Worm (Caenorhabditis elegans) whole organism, L2 larva: ENCODE data around the gene rpl-7A.

Experiments used
- C34F6.9 ChIP-seq: fragments of 150-350 bp; optimal IDR thresholded peaks from 2 replicates; lab custom pipeline; 2014; ENCODE audit warnings: missing biosample characterization, missing genetic modification characterization
- R02D3.7 ChIP-seq: fragments of 150-350 bp; optimal IDR thresholded peaks from 2 replicates; lab custom pipeline; 2014; ENCODE audit warnings: missing biosample characterization, missing genetic modification characterization
- Y55F3AM.14 ChIP-seq: fragments of 200-800 bp; sonication (Bioruptor generic); optimal IDR thresholded peaks from 2 replicates; lab custom pipeline; 2018; ENCODE audit warnings: mild to moderate bottlenecking, missing genetic modification characterization, missing compliant biosample characterization
- ZK546.5 ChIP-seq: sonication (generic microtip); optimal IDR thresholded peaks from 2 replicates; lab custom pipeline; 2017; ENCODE audit warnings: missing biosample characterization, missing genetic modification characterization
- alr-1 ChIP-seq: fragments of 150-350 bp; optimal IDR thresholded peaks from 2 replicates; lab custom pipeline; 2014; ENCODE audit warnings: missing biosample characterization, missing genetic modification characterization
- aly-2 ChIP-seq: fragments of 150-350 bp; optimal IDR thresholded peaks from 2 replicates; lab custom pipeline; 2014; ENCODE audit warnings: missing biosample characterization, missing genetic modification characterization
- ama-1 ChIP-seq: fragments of 150-350 bp; optimal IDR thresholded peaks from 2 replicates; lab custom pipeline; 2018; ENCODE audit warnings: inconsistent platforms
- blmp-1 ChIP-seq: sonication (generic microtip); optimal IDR thresholded peaks from 2 replicates; lab custom pipeline; 2017; ENCODE audit warnings: missing genetic modification characterization, mild to moderate bottlenecking, missing compliant biosample characterization, antibody characterized with exemption, moderate library complexity; ENCODE audit not compliant: insufficient read depth
- ceh-82 ChIP-seq: fragments of 150-350 bp; optimal IDR thresholded peaks from 2 replicates; lab custom pipeline; 2014; ENCODE audit warnings: missing biosample characterization, missing genetic modification characterization
- dmd-4 ChIP-seq: sonication (generic microtip); optimal IDR thresholded peaks from 2 replicates; lab custom pipeline; 2017; ENCODE audit warnings: missing biosample characterization, missing genetic modification characterization
- egl-27 ChIP-seq: sonication (generic microtip); optimal IDR thresholded peaks from 3 replicates; lab custom pipeline; 2017; ENCODE audit warnings: missing biosample characterization, missing genetic modification reagents, missing genetic modification characterization
- elt-1 ChIP-seq: fragments of 150-350 bp; optimal IDR thresholded peaks from 2 replicates; lab custom pipeline; 2014; ENCODE audit warnings: missing biosample characterization, missing genetic modification characterization
- elt-3 ChIP-seq: sonication (generic microtip); optimal IDR thresholded peaks from 2 replicates; lab custom pipeline; 2017; ENCODE audit warnings: missing biosample characterization, missing genetic modification characterization
- fos-1 ChIP-seq: fragments of 150-350 bp; optimal IDR thresholded peaks from 2 replicates; lab custom pipeline; 2014; ENCODE audit warnings: missing biosample characterization, missing genetic modification characterization
- gmeb-1 ChIP-seq: fragments of 150-350 bp; optimal IDR thresholded peaks from 2 replicates; lab custom pipeline; 2014; ENCODE audit warnings: missing biosample characterization, missing genetic modification characterization
- lin-11 ChIP-seq: fragments of 150-350 bp; sonication (generic microtip); optimal IDR thresholded peaks from 2 replicates; lab custom pipeline; 2014; ENCODE audit warnings: missing biosample characterization, missing genetic modification characterization, inconsistent platforms, mixed read lengths
- lin-39 ChIP-seq: fragments of 150-350 bp; optimal IDR thresholded peaks from 2 replicates; lab custom pipeline; 2014; ENCODE audit warnings: missing biosample characterization, missing genetic modification reagents, missing genetic modification characterization
- lsy-2 ChIP-seq, 2 experiments: fragments of 150-350 bp in 1 of 2; sonication (generic microtip) in 1 of 2; optimal IDR thresholded peaks; 2 replicates each; lab custom pipeline; 2014 to 2017; ENCODE audit warnings: missing biosample characterization in 2 of 2, missing genetic modification characterization in 2 of 2
- mbf-1 ChIP-seq: sonication (generic microtip); optimal IDR thresholded peaks from 2 replicates; lab custom pipeline; 2017; ENCODE audit warnings: missing biosample characterization, missing genetic modification characterization
- mdl-1 ChIP-seq, 2 experiments: fragments of 150-350 bp in 1 of 2; sonication (generic microtip) in 1 of 2; optimal IDR thresholded peaks; 2 replicates each; lab custom pipeline; 2017; ENCODE audit warnings: missing biosample characterization in 2 of 2, missing genetic modification characterization in 2 of 2
- nhr-10 ChIP-seq: sonication (generic microtip); optimal IDR thresholded peaks from 2 replicates; lab custom pipeline; 2017; ENCODE audit warnings: missing biosample characterization, missing genetic modification characterization
- nhr-129 ChIP-seq: fragments of 150-350 bp; optimal IDR thresholded peaks from 2 replicates; lab custom pipeline; 2014; ENCODE audit warnings: missing biosample characterization, missing genetic modification characterization
- nhr-21 ChIP-seq: fragments of 150-350 bp; optimal IDR thresholded peaks from 2 replicates; lab custom pipeline; 2014; ENCODE audit warnings: missing biosample characterization, missing genetic modification characterization
- nhr-25 ChIP-seq: fragments of 150-350 bp; sonication (generic microtip); optimal IDR thresholded peaks from 3 replicates; lab custom pipeline; 2014; ENCODE audit warnings: missing biosample characterization, missing genetic modification characterization
- nhr-6 ChIP-seq: fragments of 150-350 bp; optimal IDR thresholded peaks from 2 replicates; lab custom pipeline; 2014; ENCODE audit warnings: missing biosample characterization, missing genetic modification characterization
- nhr-77 ChIP-seq: fragments of 150-350 bp; optimal IDR thresholded peaks from 2 replicates; lab custom pipeline; 2014; ENCODE audit warnings: missing biosample characterization, missing genetic modification characterization
- peb-1 ChIP-seq: fragments of 150-350 bp; optimal IDR thresholded peaks from 2 replicates; lab custom pipeline; 2014; ENCODE audit warnings: missing biosample characterization, missing genetic modification characterization
- skn-1 ChIP-seq: sonication (generic microtip); optimal IDR thresholded peaks from 2 replicates; lab custom pipeline; 2017; ENCODE audit warnings: missing biosample characterization, missing genetic modification characterization
- sma-3 ChIP-seq: sonication (generic microtip); optimal IDR thresholded peaks from 2 replicates; lab custom pipeline; 2016; ENCODE audit warnings: missing genetic modification reagents, missing genetic modification characterization, missing compliant biosample characterization
- sma-9 ChIP-seq, 2 experiments: fragments of 150-350 bp in 1 of 2; sonication (generic microtip) in 1 of 2; optimal IDR thresholded peaks; 2 replicates each; lab custom pipeline; 2014 to 2016; ENCODE audit warnings: missing genetic modification characterization in 2 of 2, mild to moderate bottlenecking in 1 of 2, missing biosample characterization in 1 of 2, missing compliant biosample characterization in 1 of 2, missing genetic modification reagents in 1 of 2, moderate library complexity in 1 of 2
- snpc-4 ChIP-seq: fragments of 150-350 bp; optimal IDR thresholded peaks from 2 replicates; lab custom pipeline; 2014; ENCODE audit warnings: missing biosample characterization, missing genetic modification characterization
- unc-39 ChIP-seq: fragments of 150-350 bp; optimal IDR thresholded peaks from 2 replicates; lab custom pipeline; 2014; ENCODE audit warnings: missing biosample characterization, missing genetic modification characterization
- unc-55 ChIP-seq: fragments of 150-350 bp; sonication (generic microtip); optimal IDR thresholded peaks from 3 replicates; lab custom pipeline; 2014; ENCODE audit warnings: missing biosample characterization, missing genetic modification reagents, missing genetic modification characterization
- unc-62 ChIP-seq: fragments of 150-350 bp; optimal IDR thresholded peaks from 2 replicates; lab custom pipeline; 2014; ENCODE audit warnings: missing biosample characterization, missing genetic modification reagents, missing genetic modification characterization
- zag-1 ChIP-seq: fragments of 150-350 bp; optimal IDR thresholded peaks from 2 replicates; lab custom pipeline; 2014; ENCODE audit warnings: missing biosample characterization, missing genetic modification characterization
- ztf-1 ChIP-seq: fragments of 200-800 bp; sonication (Bioruptor generic); conservative IDR thresholded peaks from 2 replicates; pipeline ENCODE4 v1.3.6; 2022; ENCODE audit warnings: missing genetic modification characterization, missing compliant biosample characterization
- ztf-11 ChIP-seq: sonication (generic microtip); optimal IDR thresholded peaks from 2 replicates; lab custom pipeline; 2017; ENCODE audit warnings: missing biosample characterization, missing genetic modification characterization
- ztf-4 ChIP-seq: fragments of 150-350 bp; optimal IDR thresholded peaks from 2 replicates; lab custom pipeline; 2014; ENCODE audit warnings: missing biosample characterization, missing genetic modification characterization

rpl-7A gene

DNA sequence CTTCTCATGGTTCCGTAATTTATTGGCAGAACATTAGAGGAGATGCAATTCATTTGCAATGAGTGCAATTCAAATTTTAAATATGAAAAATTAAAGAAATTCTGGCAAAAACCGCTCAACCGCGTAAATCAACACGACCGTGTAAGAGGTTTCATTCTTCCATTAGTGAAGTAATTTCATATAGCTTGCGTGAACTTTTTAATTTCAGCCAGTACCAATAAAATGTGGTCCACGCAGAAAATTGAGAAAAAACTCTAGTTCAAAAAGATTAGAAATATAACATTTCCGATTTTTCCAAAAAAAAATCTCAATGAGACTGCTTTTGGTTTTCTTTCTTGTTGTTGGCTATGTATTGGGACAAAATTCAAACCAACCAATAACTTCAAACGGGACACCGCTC lies 31.6 kb upstream of the rpl-7A start, which contains the start of gene clec-175:
Gene clec-175, plus strand, starts transcription at position 301 of the 400 bp plus-strand sequence.
- TF ChIP-seq Y55F3AM.14 (no peak), unc-55 (no peak), zag-1 (tag; lab: Kevin White, UChicago) (no peak), aly-2 (tag; lab: Kevin White, UChicago) (no peak), unc-39 (tag; lab: Kevin White, UChicago) (no peak), sma-3 (GFP tag; lab: Kevin White, UChicago) (no peak), fos-1 (no peak), ztf-4 (tag; lab: Kevin White, UChicago) (no peak), skn-1 (tag; lab: Kevin White, UChicago) (no peak), ZK546.5 (tag; lab: Kevin White, UChicago) (no peak), gmeb-1 (tag; lab: Kevin White, UChicago) (no peak), lin-39 (tag; lab: Kevin White, UChicago) (no peak), sma-9 (GFP tag; optimal IDR thresholded peaks at IDR 0.05; lab: Kevin White, UChicago) (no peak), sma-9 (tag; optimal IDR thresholded peaks at IDR 0.05; lab: Kevin White, UChicago) (no peak), elt-3 (tag; lab: Kevin White, UChicago) (no peak), lsy-2 (tag; optimal IDR thresholded peaks at IDR 0.05; lab: Kevin White, UChicago) (no peak), nhr-10 (tag; lab: Kevin White, UChicago) (no peak), ztf-1 (no peak), elt-1 (tag; lab: Kevin White, UChicago) (no peak), ztf-11 (tag; lab: Kevin White, UChicago) (no peak), unc-62 (GFP tag; lab: Kevin White, UChicago) (no peak)
- TF ChIP-seq, all 48 proteins: peak for 0

DNA sequence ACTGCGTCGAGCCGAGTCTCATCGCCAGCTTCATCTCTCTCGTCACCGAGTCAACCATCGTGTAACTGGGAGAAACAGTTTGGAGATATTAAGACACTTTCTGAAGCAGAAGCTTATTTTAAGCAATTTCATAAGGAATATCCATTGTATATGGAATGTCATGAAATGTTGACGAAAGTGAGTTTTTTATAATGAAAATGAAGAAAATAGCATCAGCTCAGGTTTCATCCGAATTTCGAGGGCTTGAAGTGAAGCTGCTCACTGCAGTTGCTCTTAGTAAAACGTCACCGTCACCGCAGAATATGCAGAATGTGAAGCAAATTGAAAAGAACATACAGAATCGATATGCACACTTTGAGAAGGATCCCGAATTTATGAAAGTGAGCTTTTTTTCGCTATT lies 22.7 kb upstream of the rpl-7A start:
- TF ChIP-seq ztf-11 (tag; lab: Kevin White, UChicago), result no peak
- no peak for TF ChIP-seq lin-11 (tag; lab: Kevin White, UChicago)
- TF ChIP-seq nhr-10 (tag; lab: Kevin White, UChicago), result no peak
- TF ChIP-seq ZK546.5 (tag; lab: Kevin White, UChicago), result no peak
- no peak for TF ChIP-seq snpc-4 (tag; lab: Kevin White, UChicago)
- no peak for TF ChIP-seq alr-1 (tag; lab: Kevin White, UChicago)
- no peak for TF ChIP-seq blmp-1
- no peak for TF ChIP-seq peb-1
- TF ChIP-seq unc-39 (tag; lab: Kevin White, UChicago), result no peak
- TF ChIP-seq nhr-77 (tag; lab: Kevin White, UChicago), result no peak
- no peak for TF ChIP-seq ceh-82 (tag; lab: Kevin White, UChicago)
- TF ChIP-seq nhr-6 (tag; lab: Kevin White, UChicago), result no peak
- TF ChIP-seq gmeb-1 (tag; lab: Kevin White, UChicago), result no peak
- TF ChIP-seq aly-2 (tag; lab: Kevin White, UChicago), result no peak
- no peak for TF ChIP-seq lin-39 (tag; lab: Kevin White, UChicago)
- no peak for TF ChIP-seq nhr-25 (tag; lab: Kevin White, UChicago)
- no peak for TF ChIP-seq ama-1
- TF ChIP-seq elt-1 (tag; lab: Kevin White, UChicago), result no peak
- no peak for TF ChIP-seq mbf-1 (tag; lab: Kevin White, UChicago)

DNA sequence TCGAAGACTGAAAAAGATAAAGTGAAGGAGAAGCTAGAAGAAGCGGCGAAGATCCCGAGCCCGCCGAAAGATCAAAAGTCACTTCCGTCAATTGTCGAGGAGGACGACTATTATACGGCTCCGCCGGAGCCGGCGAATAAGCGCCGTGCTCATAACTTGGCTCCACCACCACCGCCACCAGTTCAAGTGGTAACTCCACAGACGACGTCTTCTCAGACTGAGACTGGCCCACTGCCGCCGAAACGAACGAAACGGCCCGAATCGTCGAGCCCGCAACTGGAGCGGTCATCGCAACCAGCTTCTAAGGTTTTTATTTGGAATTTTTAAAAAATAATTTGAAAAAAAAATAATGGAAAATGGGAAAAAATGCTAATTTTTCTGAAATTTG lies 21.6 kb upstream of the rpl-7A start:
- TF ChIP-seq ztf-4 (tag; lab: Kevin White, UChicago), result no peak
- no peak for TF ChIP-seq ZK546.5 (tag; lab: Kevin White, UChicago)
- TF ChIP-seq blmp-1, result no peak
- TF ChIP-seq fos-1, result no peak
- TF ChIP-seq unc-55, result no peak
- TF ChIP-seq zag-1 (tag; lab: Kevin White, UChicago), result no peak
- TF ChIP-seq elt-1 (tag; lab: Kevin White, UChicago), result no peak
- no peak for TF ChIP-seq elt-3 (tag; lab: Kevin White, UChicago)
- no peak for TF ChIP-seq ceh-82 (tag; lab: Kevin White, UChicago)
- no peak for TF ChIP-seq skn-1 (tag; lab: Kevin White, UChicago)
- no peak for TF ChIP-seq nhr-21 (tag; lab: Kevin White, UChicago)

DNA sequence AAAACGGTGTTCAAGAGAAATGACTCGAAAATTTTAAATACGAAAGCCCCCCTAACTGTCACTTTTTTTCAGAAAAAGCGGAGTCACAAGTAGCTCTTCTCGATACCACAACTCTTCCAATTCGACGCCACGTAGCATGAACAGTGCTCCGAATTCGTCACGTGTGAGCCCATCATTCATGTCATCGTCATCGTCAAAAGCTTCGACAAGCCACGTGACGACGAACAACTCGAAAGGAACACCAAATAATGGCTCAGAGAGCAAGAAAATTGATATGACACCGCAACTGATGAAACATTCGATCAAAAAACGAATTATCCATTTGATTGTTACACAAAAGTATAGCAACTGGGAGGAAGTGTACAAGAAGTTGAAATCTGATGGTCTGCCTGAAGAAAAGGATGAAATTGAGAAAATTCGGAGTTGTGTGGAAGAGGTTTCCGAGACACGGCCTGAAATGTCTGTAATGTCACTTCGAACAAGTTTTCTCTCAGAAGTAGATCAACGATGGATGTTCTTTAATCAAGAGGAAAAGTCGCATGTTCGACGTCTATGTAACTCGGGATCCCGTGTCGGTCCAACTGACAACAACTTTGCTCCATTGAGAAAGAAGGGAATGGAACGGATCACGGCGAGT lies 21.0 kb upstream of the rpl-7A start:
- TF ChIP-seq unc-62 (GFP tag; lab: Kevin White, UChicago) (no peak), mbf-1 (tag; lab: Kevin White, UChicago) (no peak), ama-1 (peak; percentile 7)

DNA sequence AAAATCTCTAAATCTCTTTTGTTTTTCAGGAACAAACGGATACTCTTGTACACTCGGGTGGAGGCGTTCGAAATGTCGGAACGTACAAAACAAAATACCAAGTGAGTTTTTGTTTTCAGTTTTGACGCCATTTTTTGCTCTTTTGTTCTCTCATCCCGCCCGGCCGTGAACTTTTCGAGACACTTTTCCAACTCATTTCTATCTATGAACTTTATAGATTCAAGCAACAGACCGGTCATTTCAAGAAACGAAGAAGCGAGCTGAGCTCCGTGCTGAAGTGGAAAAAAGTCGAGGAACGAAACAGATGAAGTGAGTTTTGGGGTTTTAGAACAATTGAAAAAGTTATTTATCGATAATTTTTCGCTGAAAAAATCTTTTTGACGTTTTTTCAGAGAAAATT lies 20.1 kb upstream of the rpl-7A start:
- TF ChIP-seq sma-3 (GFP tag; lab: Kevin White, UChicago) (no peak), nhr-77 (tag; lab: Kevin White, UChicago) (no peak), dmd-4 (tag; lab: Kevin White, UChicago) (no peak), mdl-1 (tag; optimal IDR thresholded peaks at IDR 0.05; lab: Kevin White, UChicago) (no peak), fos-1 (no peak), lsy-2 (tag; optimal IDR thresholded peaks at IDR 0.05; lab: Kevin White, UChicago) (no peak), ztf-11 (tag; lab: Kevin White, UChicago) (no peak), unc-39 (tag; lab: Kevin White, UChicago) (no peak), alr-1 (tag; lab: Kevin White, UChicago) (no peak), nhr-129 (tag; lab: Kevin White, UChicago) (no peak), C34F6.9 (tag; lab: Kevin White, UChicago) (no peak), mbf-1 (tag; lab: Kevin White, UChicago) (no peak), egl-27 (no peak), R02D3.7 (tag; lab: Kevin White, UChicago) (no peak), ZK546.5 (tag; lab: Kevin White, UChicago) (no peak), nhr-10 (tag; lab: Kevin White, UChicago) (no peak), snpc-4 (tag; lab: Kevin White, UChicago) (no peak), Y55F3AM.14 (no peak)
